Worm (Caenorhabditis elegans): ENCODE measurements around the gene rabx-5.

rabx-5 gene

ce11 chrIII:10631870-10632509, 26.8 kb downstream of the rabx-5 start:
- TF ChIP-seq tab-1 (GFP tag; IDR thresholded peaks at IDR 0.05) (no peak), ztf-29 (GFP tag; IDR thresholded peaks at IDR 0.05) (no peak), T22C8.4 (GFP tag; IDR thresholded peaks at IDR 0.05) (no peak), ref-1 (GFP tag; conservative IDR thresholded peaks at IDR 0.05) (no peak), cog-1 (tag; optimal IDR thresholded peaks at IDR 0.05) (no peak), ztf-23 (GFP tag; IDR thresholded peaks at IDR 0.05) (no peak)

- TF ChIP-seq ztf-29 (GFP tag; IDR thresholded peaks at IDR 0.05): no peak
- no peak for TF ChIP-seq ref-1 (GFP tag; conservative IDR thresholded peaks at IDR 0.05)
- TF ChIP-seq tab-1 (GFP tag; IDR thresholded peaks at IDR 0.05): no peak
- TF ChIP-seq T22C8.4 (GFP tag; IDR thresholded peaks at IDR 0.05): no peak
- no peak for TF ChIP-seq cog-1 (tag; optimal IDR thresholded peaks at IDR 0.05)
- no peak for TF ChIP-seq med-1 (GFP tag; optimal IDR thresholded peaks at IDR 0.05; ENCODE audit: insufficient read depth)
- TF ChIP-seq ztf-23 (GFP tag; IDR thresholded peaks at IDR 0.05): no peak
- TF ChIP-seq klf-2 (GFP tag; conservative IDR thresholded peaks at IDR 0.05): no peak
- no peak for TF ChIP-seq flt-1 (GFP tag; IDR thresholded peaks at IDR 0.05)
Observed at ce11 chrIII:10632590-10633402, 27.6 kb downstream of the rabx-5 start, which contains the start of gene Y39A1A.10. Gene Y39A1A.10, plus strand, starts transcription at chrIII:10632728.

ce11 chrIII:10633403-10633674, 28.2 kb downstream of the rabx-5 start, which contains the start of gene Y39A1A.9:
Gene Y39A1A.9, minus strand, starts transcription at chrIII:10633501.
- TF ChIP-seq med-1 (GFP tag; optimal IDR thresholded peaks at IDR 0.05; ENCODE audit: insufficient read depth) (no peak), ref-1 (GFP tag; conservative IDR thresholded peaks at IDR 0.05) (no peak), flt-1 (GFP tag; IDR thresholded peaks at IDR 0.05) (no peak), ztf-23 (GFP tag; IDR thresholded peaks at IDR 0.05) (no peak), tab-1 (GFP tag; IDR thresholded peaks at IDR 0.05) (no peak), cog-1 (tag; optimal IDR thresholded peaks at IDR 0.05) (no peak), T22C8.4 (GFP tag; IDR thresholded peaks at IDR 0.05) (no peak), klf-2 (GFP tag; conservative IDR thresholded peaks at IDR 0.05) (no peak), ztf-29 (GFP tag; IDR thresholded peaks at IDR 0.05) (no peak)

- TF ChIP-seq ref-1 (GFP tag; conservative IDR thresholded peaks at IDR 0.05) (no peak), tab-1 (GFP tag; IDR thresholded peaks at IDR 0.05) (no peak), flt-1 (GFP tag; IDR thresholded peaks at IDR 0.05) (peak; percentile 83), klf-2 (GFP tag; conservative IDR thresholded peaks at IDR 0.05) (peak; percentile 30; the same call in 1 of the 2 replicates), ztf-23 (GFP tag; IDR thresholded peaks at IDR 0.05) (0 out of 2 replicates have a peak, but pooled peaks have one; percentile 60), cog-1 (tag; optimal IDR thresholded peaks at IDR 0.05) (peak; percentile 19)
Observed at ce11 chrIII:10634034-10634433, 28.9 kb downstream of the rabx-5 start.

- TF ChIP-seq ztf-29 (GFP tag; IDR thresholded peaks at IDR 0.05) (no peak), ref-1 (GFP tag; conservative IDR thresholded peaks at IDR 0.05) (no peak), T22C8.4 (GFP tag; IDR thresholded peaks at IDR 0.05) (no peak), flt-1 (GFP tag; IDR thresholded peaks at IDR 0.05) (no peak), cog-1 (tag; optimal IDR thresholded peaks at IDR 0.05) (no peak), tab-1 (GFP tag; IDR thresholded peaks at IDR 0.05) (no peak), klf-2 (GFP tag; conservative IDR thresholded peaks at IDR 0.05) (no peak)
Observed at ce11 chrIII:10634576-10634975, 29.4 kb downstream of the rabx-5 start.

ce11 chrIII:10636493-10637031, 31.4 kb downstream of the rabx-5 start:
- TF ChIP-seq T22C8.4 (GFP tag; IDR thresholded peaks at IDR 0.05) (no peak), ztf-29 (GFP tag; IDR thresholded peaks at IDR 0.05) (no peak), ztf-23 (GFP tag; IDR thresholded peaks at IDR 0.05) (no peak), cog-1 (tag; optimal IDR thresholded peaks at IDR 0.05) (no peak), klf-2 (GFP tag; conservative IDR thresholded peaks at IDR 0.05) (no peak), med-1 (GFP tag; optimal IDR thresholded peaks at IDR 0.05; ENCODE audit: insufficient read depth) (no peak), flt-1 (GFP tag; IDR thresholded peaks at IDR 0.05) (no peak), ref-1 (GFP tag; conservative IDR thresholded peaks at IDR 0.05) (no peak), tab-1 (GFP tag; IDR thresholded peaks at IDR 0.05) (no peak)

ce11 chrIII:10637933-10638332, 32.8 kb downstream of the rabx-5 start:
- no peak for TF ChIP-seq flt-1 (GFP tag; IDR thresholded peaks at IDR 0.05)
- no peak for TF ChIP-seq ztf-23 (GFP tag; IDR thresholded peaks at IDR 0.05)
- TF ChIP-seq cog-1 (tag; optimal IDR thresholded peaks at IDR 0.05): no peak
- no peak for TF ChIP-seq tab-1 (GFP tag; IDR thresholded peaks at IDR 0.05)
- no peak for TF ChIP-seq med-1 (GFP tag; optimal IDR thresholded peaks at IDR 0.05; ENCODE audit: insufficient read depth)
- TF ChIP-seq ref-1 (GFP tag; conservative IDR thresholded peaks at IDR 0.05): no peak

ce11 chrIII:10638339-10639021, 33.3 kb downstream of the rabx-5 start, which contains the start of gene Y39A1A.27:
Gene Y39A1A.27, plus strand, starts transcription at chrIII:10638971.
- TF ChIP-seq T22C8.4 (GFP tag; IDR thresholded peaks at IDR 0.05): no peak
- TF ChIP-seq klf-2 (GFP tag; conservative IDR thresholded peaks at IDR 0.05): no peak
- no peak for TF ChIP-seq ztf-29 (GFP tag; IDR thresholded peaks at IDR 0.05)
- no peak for TF ChIP-seq cog-1 (tag; optimal IDR thresholded peaks at IDR 0.05)
- TF ChIP-seq med-1 (GFP tag; optimal IDR thresholded peaks at IDR 0.05; ENCODE audit: insufficient read depth): no peak
- TF ChIP-seq ztf-23 (GFP tag; IDR thresholded peaks at IDR 0.05): no peak
- TF ChIP-seq ref-1 (GFP tag; conservative IDR thresholded peaks at IDR 0.05): no peak

- TF ChIP-seq tab-1 (GFP tag; IDR thresholded peaks at IDR 0.05): no peak
Observed at ce11 chrIII:10642781-10643180, 37.6 kb downstream of the rabx-5 start, which contains the start of the genes dhs-11 and orc-1. Gene dhs-11, minus strand, starts transcription at chrIII:10642865. Gene orc-1, plus strand, starts transcription at chrIII:10643129.
